Fruit fly (Drosophila melanogaster): ENCODE results near the gene CG10445.
A peak's percentile ranks its signal among the peaks of the same experiment; 100 is the strongest.

CG10445 gene

dm6 chr3R:7920196-7920595, at the start of gene CG10445, which contains the start of gene lds:
CG10445 (minus strand) TSS chr3R:7920299.
lds (plus strand) TSS chr3R:7920431.
- no peak for TF ChIP-seq psq (optimal IDR thresholded peaks at IDR 0.05)
- no peak for TF ChIP-seq Dll (optimal IDR thresholded peaks at IDR 0.05)
- TF ChIP-seq EcR (GFP tag; optimal IDR thresholded peaks at IDR 0.05): no peak
- no peak for TF ChIP-seq usp (GFP tag; optimal IDR thresholded peaks at IDR 0.05)
- no peak for TF ChIP-seq CG8478 (optimal IDR thresholded peaks at IDR 0.05)
- TF ChIP-seq pan (optimal IDR thresholded peaks at IDR 0.05): no peak

dm6 chr3R:7969702-7970175, 49.6 kb upstream of the CG10445 start:
- TF ChIP-seq CG8478 (optimal IDR thresholded peaks at IDR 0.05) (no peak), psq (optimal IDR thresholded peaks at IDR 0.05) (no peak), Dll (optimal IDR thresholded peaks at IDR 0.05) (no peak), EcR (GFP tag; optimal IDR thresholded peaks at IDR 0.05) (no peak), usp (GFP tag; optimal IDR thresholded peaks at IDR 0.05) (no peak), pan (optimal IDR thresholded peaks at IDR 0.05) (no peak)

- no peak for TF ChIP-seq pan (optimal IDR thresholded peaks at IDR 0.05)
- no peak for TF ChIP-seq psq (optimal IDR thresholded peaks at IDR 0.05)
- TF ChIP-seq CG8478 (optimal IDR thresholded peaks at IDR 0.05): no peak
- TF ChIP-seq EcR (GFP tag; optimal IDR thresholded peaks at IDR 0.05): no peak
- TF ChIP-seq usp (GFP tag; optimal IDR thresholded peaks at IDR 0.05): no peak
- no peak for TF ChIP-seq Dll (optimal IDR thresholded peaks at IDR 0.05)
These were observed 49.0 kb upstream of the CG10445 start for dm6 chr3R:7968958-7969701.

- no peak for TF ChIP-seq pan (optimal IDR thresholded peaks at IDR 0.05)
- TF ChIP-seq EcR (GFP tag; optimal IDR thresholded peaks at IDR 0.05): peak in 1 of 2 experiments; percentile 88
- TF ChIP-seq CG8478 (optimal IDR thresholded peaks at IDR 0.05): no peak
- TF ChIP-seq usp (GFP tag; optimal IDR thresholded peaks at IDR 0.05): no peak
- TF ChIP-seq Dll (optimal IDR thresholded peaks at IDR 0.05): peak; percentile 89
- no peak for TF ChIP-seq psq (optimal IDR thresholded peaks at IDR 0.05)
These were observed 47.7 kb upstream of the CG10445 start for dm6 chr3R:7967801-7968200.

dm6 chr3R:7967347-7967746, 47.2 kb upstream of the CG10445 start, which contains the start of gene dsx:
dsx (minus strand) TSS chr3R:7967408.
- TF ChIP-seq usp (GFP tag; optimal IDR thresholded peaks at IDR 0.05) (no peak), Dll (optimal IDR thresholded peaks at IDR 0.05) (no peak), psq (optimal IDR thresholded peaks at IDR 0.05) (no peak), EcR (GFP tag; optimal IDR thresholded peaks at IDR 0.05) (no peak), CG8478 (optimal IDR thresholded peaks at IDR 0.05) (no peak), pan (optimal IDR thresholded peaks at IDR 0.05) (no peak)

dm6 chr3R:7966544-7967264, 46.6 kb upstream of the CG10445 start:
- no peak for TF ChIP-seq EcR (GFP tag; optimal IDR thresholded peaks at IDR 0.05)

dm6 chr3R:7964751-7965319, 44.7 kb upstream of the CG10445 start:
- TF ChIP-seq psq (optimal IDR thresholded peaks at IDR 0.05) (no peak), CG8478 (optimal IDR thresholded peaks at IDR 0.05) (no peak), EcR (GFP tag; optimal IDR thresholded peaks at IDR 0.05) (no peak), usp (GFP tag; optimal IDR thresholded peaks at IDR 0.05) (no peak), pan (optimal IDR thresholded peaks at IDR 0.05) (no peak), Dll (optimal IDR thresholded peaks at IDR 0.05) (no peak)

- no peak for TF ChIP-seq CG8478 (optimal IDR thresholded peaks at IDR 0.05)
- TF ChIP-seq EcR (GFP tag; optimal IDR thresholded peaks at IDR 0.05): no peak
- no peak for TF ChIP-seq psq (optimal IDR thresholded peaks at IDR 0.05)
- no peak for TF ChIP-seq usp (GFP tag; optimal IDR thresholded peaks at IDR 0.05)
- TF ChIP-seq pan (optimal IDR thresholded peaks at IDR 0.05): no peak
- no peak for TF ChIP-seq Dll (optimal IDR thresholded peaks at IDR 0.05)
These were observed 43.5 kb upstream of the CG10445 start for dm6 chr3R:7963495-7964132.

dm6 chr3R:7962778-7963494, 42.8 kb upstream of the CG10445 start:
- TF ChIP-seq EcR (GFP tag; optimal IDR thresholded peaks at IDR 0.05) (no peak), psq (optimal IDR thresholded peaks at IDR 0.05) (no peak), usp (GFP tag; optimal IDR thresholded peaks at IDR 0.05) (no peak), pan (optimal IDR thresholded peaks at IDR 0.05) (no peak), CG8478 (optimal IDR thresholded peaks at IDR 0.05) (no peak), Dll (optimal IDR thresholded peaks at IDR 0.05) (no peak)

- TF ChIP-seq CG8478 (optimal IDR thresholded peaks at IDR 0.05): no peak
- no peak for TF ChIP-seq pan (optimal IDR thresholded peaks at IDR 0.05)
- TF ChIP-seq Dll (optimal IDR thresholded peaks at IDR 0.05): no peak
- TF ChIP-seq usp (GFP tag; optimal IDR thresholded peaks at IDR 0.05): no peak
These were observed 41.2 kb upstream of the CG10445 start for dm6 chr3R:7961348-7961747.

- TF ChIP-seq Dll (optimal IDR thresholded peaks at IDR 0.05) (no peak), pan (optimal IDR thresholded peaks at IDR 0.05) (no peak)
These were observed 36.9 kb upstream of the CG10445 start for dm6 chr3R:7957008-7957407.

All from whole organism.